Worm (Caenorhabditis elegans): ENCODE data around the gene nhr-197.

DNA sequence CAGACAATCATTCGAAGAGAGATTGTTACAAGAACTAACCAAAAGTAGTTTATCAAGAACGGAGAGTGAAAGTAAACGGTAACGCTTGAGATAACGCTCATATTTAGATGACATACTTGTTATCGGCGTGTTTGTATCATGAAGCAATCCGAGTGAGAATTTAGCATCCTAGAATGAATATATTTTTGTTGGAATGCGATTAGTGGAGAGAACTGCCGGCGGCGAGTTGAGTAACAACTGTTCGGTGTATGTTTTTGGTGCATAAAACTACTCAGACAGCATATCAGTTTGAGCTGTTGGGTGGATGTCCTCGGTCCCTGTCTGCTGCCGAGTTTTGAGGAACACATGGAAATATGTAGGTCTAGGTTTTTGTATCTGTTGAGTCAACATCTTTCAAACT, 45.8 kb downstream of the nhr-197 start, which contains the start of gene T23D5.3:
- TF ChIP-seq T22C8.4 (GFP tag; IDR thresholded peaks at IDR 0.05) (no peak), ztf-29 (GFP tag; IDR thresholded peaks at IDR 0.05) (no peak), ref-1 (GFP tag; conservative IDR thresholded peaks at IDR 0.05) (no peak), flt-1 (GFP tag; IDR thresholded peaks at IDR 0.05) (no peak), med-1 (GFP tag; optimal IDR thresholded peaks at IDR 0.05; ENCODE audit: insufficient read depth) (no peak), klf-2 (GFP tag; conservative IDR thresholded peaks at IDR 0.05) (no peak), cog-1 (tag; optimal IDR thresholded peaks at IDR 0.05) (no peak), ztf-23 (GFP tag; IDR thresholded peaks at IDR 0.05) (no peak)

Measured in whole organism, midembryonic.